Worm (Caenorhabditis elegans): ENCODE results near the gene T04A8.18.

T04A8.18 gene

ce11 chrIII:4754001-4754561 is 45.1 kb downstream of the T04A8.18 start, which contains the start of the genes rps-0 and rbg-3 (continued):
- TF ChIP-seq tlf-1 (GFP tag; optimal IDR thresholded peaks at IDR 0.05): peak; percentile 88
- peak; percentile 49 for TF ChIP-seq K12H6.12 (tag; optimal IDR thresholded peaks at IDR 0.05)
- no peak for TF ChIP-seq Y79H2A.3 (GFP tag; conservative IDR thresholded peaks at IDR 0.05)
- no peak for TF ChIP-seq nhr-120 (GFP tag; IDR thresholded peaks at IDR 0.05)
- TF ChIP-seq K11D2.4 (GFP tag; IDR thresholded peaks at IDR 0.05): peak; percentile 76
- TF ChIP-seq dox-1 (GFP tag; IDR thresholded peaks at IDR 0.05): peak; percentile 87
- TF ChIP-seq Y95B8A.8 (GFP tag; IDR thresholded peaks at IDR 0.05): 0 out of 2 replicates have a peak, but pooled peaks have one; percentile 30
- no peak for TF ChIP-seq ceh-79 (tag; optimal IDR thresholded peaks at IDR 0.05)
- no peak for TF ChIP-seq B0035.1 (tag; optimal IDR thresholded peaks at IDR 0.05)
- no peak for TF ChIP-seq sea-2 (GFP tag; IDR thresholded peaks at IDR 0.05)
- TF ChIP-seq madf-8 (GFP tag; conservative IDR thresholded peaks at IDR 0.05): peak; percentile 42
- no peak for TF ChIP-seq lag-1 (GFP tag; IDR thresholded peaks at IDR 0.05)
- TF ChIP-seq F52B5.7 (tag; optimal IDR thresholded peaks at IDR 0.05): no peak
- TF ChIP-seq ceh-100 (GFP tag; IDR thresholded peaks at IDR 0.05): peak; percentile 27; the same call in 1 of the 2 replicates
- TF ChIP-seq dpl-1 (GFP tag; optimal IDR thresholded peaks at IDR 0.05): peak; percentile 75
- TF ChIP-seq let-526 (GFP tag; IDR thresholded peaks at IDR 0.05): no peak
- TF ChIP-seq rpc-1 (optimal IDR thresholded peaks at IDR 0.05): no peak
- TF ChIP-seq rpc-1 (tag; optimal IDR thresholded peaks at IDR 0.05): no peak
- peak; percentile 81 for TF ChIP-seq ceh-91 (GFP tag; IDR thresholded peaks at IDR 0.05)
- TF ChIP-seq mel-28 (tag; optimal IDR thresholded peaks at IDR 0.05; ENCODE audit: borderline replicate concordance): no peak
- no peak for TF ChIP-seq ztf-6 (GFP tag; IDR thresholded peaks at IDR 0.05)
- peak; percentile 80 for TF ChIP-seq rcor-1 (GFP tag; IDR thresholded peaks at IDR 0.05)
- 0 out of 2 replicates have a peak, but pooled peaks have one; percentile 30 for TF ChIP-seq ztf-28 (GFP tag; IDR thresholded peaks at IDR 0.05)
- peak; percentile 74 for TF ChIP-seq F49E8.2 (tag; optimal IDR thresholded peaks at IDR 0.05; ENCODE audit: insufficient read depth)
- TF ChIP-seq madf-10 (tag; optimal IDR thresholded peaks at IDR 0.05): peak; percentile 77
- peak in 1 of 2 experiments; percentile 74 for TF ChIP-seq let-607 (tag; optimal IDR thresholded peaks at IDR 0.05)
- no peak for TF ChIP-seq nhr-27 (tag; optimal IDR thresholded peaks at IDR 0.05)
- TF ChIP-seq attf-6 (GFP tag; IDR thresholded peaks at IDR 0.05): no peak
- no peak for TF ChIP-seq ceh-40 (GFP tag; IDR thresholded peaks at IDR 0.05)
- no peak for TF ChIP-seq F39B2.1 (GFP tag; IDR thresholded peaks at IDR 0.05)
- no peak for TF ChIP-seq lin-26 (GFP tag; IDR thresholded peaks at IDR 0.05)
- TF ChIP-seq ztf-26 (tag; optimal IDR thresholded peaks at IDR 0.05): peak; percentile 20
- TF ChIP-seq Y53F4B.3 (GFP tag; IDR thresholded peaks at IDR 0.05): no peak
- peak; percentile 13 for TF ChIP-seq snpc-1.1 (tag; optimal IDR thresholded peaks at IDR 0.05; ENCODE audit: insufficient read depth)
- TF ChIP-seq attf-5 (GFP tag; optimal IDR thresholded peaks at IDR 0.05): peak; percentile 93
- no peak for TF ChIP-seq nhr-179 (tag; optimal IDR thresholded peaks at IDR 0.05)
- TF ChIP-seq F22D6.2 (tag; optimal IDR thresholded peaks at IDR 0.05): no peak
- TF ChIP-seq B0336.3 (GFP tag; IDR thresholded peaks at IDR 0.05): 0 out of 2 replicates have a peak, but pooled peaks have one; percentile 35
- peak; percentile 83 for TF ChIP-seq mcd-1 (GFP tag; IDR thresholded peaks at IDR 0.05)
- 0 out of 2 replicates have a peak, but pooled peaks have one; percentile 36 for TF ChIP-seq madf-3 (GFP tag; IDR thresholded peaks at IDR 0.05)
- peak; percentile 40 for TF ChIP-seq him-1 (tag; optimal IDR thresholded peaks at IDR 0.05)
- no peak for TF ChIP-seq ama-1 (optimal IDR thresholded peaks at IDR 0.05)
- no peak for TF ChIP-seq ama-1 (GFP tag; optimal IDR thresholded peaks at IDR 0.05)
- TF ChIP-seq ccch-3 (GFP tag; optimal IDR thresholded peaks at IDR 0.05): no peak
- no peak for TF ChIP-seq egl-18 (GFP tag; IDR thresholded peaks at IDR 0.05)
- no peak for TF ChIP-seq rec-8 (tag; optimal IDR thresholded peaks at IDR 0.05)
- no peak for TF ChIP-seq nfya-1 (tag; optimal IDR thresholded peaks at IDR 0.05; ENCODE audit: borderline replicate concordance, insufficient read depth)
- no peak for TF ChIP-seq ztf-25 (GFP tag; IDR thresholded peaks at IDR 0.05)
- TF ChIP-seq C17E4.6 (GFP tag; IDR thresholded peaks at IDR 0.05): peak; percentile 46; the same call in 1 of the 2 replicates
